Worm (Caenorhabditis elegans) whole organism, mixed stage, embryonic: ENCODE data around the gene txt-10.
A peak's percentile ranks its signal among the peaks of the same experiment; 100 is the strongest.

ENCODE experiments used
- M03D4.4 ChIP-seq: sonication (generic microtip); optimal IDR thresholded peaks from 2 replicates; lab custom pipeline; 2017; ENCODE audit warnings: mild to moderate bottlenecking, missing genetic modification characterization, missing compliant biosample characterization
- bed-3 ChIP-seq: fragments of 200-800 bp; sonication (Bioruptor generic); optimal IDR thresholded peaks from 3 replicates; lab custom pipeline; 2018; ENCODE audit warnings: mild to moderate bottlenecking, missing genetic modification characterization, moderate library complexity, missing compliant biosample characterization
- blmp-1 ChIP-seq: fragments of 150-350 bp; optimal IDR thresholded peaks from 2 replicates; lab custom pipeline; 2014; ENCODE audit warnings: missing biosample characterization, missing genetic modification characterization
- ceh-39 ChIP-seq: fragments of 150-350 bp; optimal IDR thresholded peaks from 2 replicates; lab custom pipeline; 2014; ENCODE audit warnings: missing biosample characterization, missing genetic modification characterization
- ceh-43 ChIP-seq: fragments of 200-800 bp; sonication (Bioruptor generic); optimal IDR thresholded peaks from 2 replicates; lab custom pipeline; 2018; ENCODE audit warnings: mild to moderate bottlenecking, missing genetic modification characterization, moderate library complexity, missing compliant biosample characterization
- ces-1 ChIP-seq: fragments of 150-350 bp; optimal IDR thresholded peaks from 2 replicates; lab custom pipeline; 2014; ENCODE audit warnings: missing biosample characterization, missing genetic modification reagents, missing genetic modification characterization
- cnd-1 ChIP-seq: fragments of 200-800 bp; sonication (Bioruptor generic); optimal IDR thresholded peaks from 2 replicates; lab custom pipeline; 2018; ENCODE audit warnings: mild to moderate bottlenecking, missing genetic modification characterization, missing compliant biosample characterization
- drap-1 ChIP-seq: fragments of 200-800 bp; sonication (Bioruptor generic); optimal IDR thresholded peaks from 3 replicates; lab custom pipeline; 2018; ENCODE audit warnings: mild to moderate bottlenecking, missing genetic modification characterization, missing compliant biosample characterization
- flh-1 ChIP-seq: fragments of 200-800 bp; sonication (Bioruptor generic); optimal IDR thresholded peaks from 2 replicates; lab custom pipeline; 2018; ENCODE audit warnings: mild to moderate bottlenecking, missing genetic modification characterization, moderate library complexity, missing compliant biosample characterization
- ham-2 ChIP-seq: fragments of 200-800 bp; sonication (Bioruptor generic); optimal IDR thresholded peaks from 2 replicates; lab custom pipeline; 2018; ENCODE audit warnings: mild to moderate bottlenecking, missing genetic modification characterization, missing compliant biosample characterization
- hlh-1 ChIP-seq: fragments of 150-350 bp; optimal IDR thresholded peaks from 2 replicates; lab custom pipeline; 2014; ENCODE audit warnings: missing biosample characterization, missing genetic modification reagents, missing genetic modification characterization
- lin-13 ChIP-seq: fragments of 150-350 bp; optimal IDR thresholded peaks from 2 replicates; lab custom pipeline; 2014; ENCODE audit warnings: missing biosample characterization, missing genetic modification characterization
- lsy-2 ChIP-seq: fragments of 150-350 bp; optimal IDR thresholded peaks from 2 replicates; lab custom pipeline; 2014; ENCODE audit warnings: missing biosample characterization, missing genetic modification characterization
- mab-5 ChIP-seq: fragments of 150-350 bp; optimal IDR thresholded peaks from 2 replicates; lab custom pipeline; 2014; ENCODE audit warnings: missing biosample characterization, missing genetic modification characterization
- mep-1 ChIP-seq: fragments of 150-350 bp; optimal IDR thresholded peaks from 2 replicates; lab custom pipeline; 2017; ENCODE audit warnings: missing biosample characterization, missing genetic modification reagents, missing genetic modification characterization, inconsistent platforms
- mls-2 ChIP-seq: sonication (generic microtip); optimal IDR thresholded peaks from 2 replicates; lab custom pipeline; 2016; ENCODE audit warnings: mild to moderate bottlenecking, missing genetic modification characterization, moderate library complexity, missing compliant biosample characterization
- nhr-12 ChIP-seq: fragments of 150-350 bp; optimal IDR thresholded peaks from 2 replicates; lab custom pipeline; 2014; ENCODE audit warnings: missing biosample characterization, missing genetic modification characterization
- nhr-2 ChIP-seq: fragments of 150-350 bp; optimal IDR thresholded peaks from 2 replicates; lab custom pipeline; 2014; ENCODE audit warnings: missing biosample characterization, missing genetic modification characterization
- nhr-28 ChIP-seq: fragments of 150-350 bp; optimal IDR thresholded peaks from 2 replicates; lab custom pipeline; 2014; ENCODE audit warnings: missing biosample characterization, missing genetic modification characterization
- nhr-76 ChIP-seq: sonication (generic microtip); optimal IDR thresholded peaks from 2 replicates; lab custom pipeline; 2017; ENCODE audit warnings: missing biosample characterization, missing genetic modification characterization
- pha-4 ChIP-seq: fragments of 150-350 bp; optimal IDR thresholded peaks from 2 replicates; lab custom pipeline; 2018; ENCODE audit warnings: missing biosample characterization, missing genetic modification reagents, missing genetic modification characterization
- sem-2 ChIP-seq: fragments of 200-800 bp; sonication (Bioruptor generic); optimal IDR thresholded peaks from 2 replicates; lab custom pipeline; 2018; ENCODE audit warnings: mild to moderate bottlenecking, missing genetic modification characterization, missing compliant biosample characterization
- snpc-4 ChIP-seq: fragments of 150-350 bp; optimal IDR thresholded peaks from 2 replicates; lab custom pipeline; 2014; ENCODE audit warnings: missing biosample characterization, missing genetic modification characterization
- tbx-8 ChIP-seq: fragments of 200-800 bp; sonication (Bioruptor generic); optimal IDR thresholded peaks from 2 replicates; lab custom pipeline; 2018; ENCODE audit warnings: mild to moderate bottlenecking, missing genetic modification characterization, moderate library complexity, missing compliant biosample characterization
- unc-120 ChIP-seq: sonication (generic microtip); optimal IDR thresholded peaks from 2 replicates; lab custom pipeline; 2017; ENCODE audit warnings: missing genetic modification characterization, missing compliant biosample characterization; ENCODE audit not compliant: poor library complexity, severe bottlenecking
- unc-39 ChIP-seq: fragments of 150-350 bp; optimal IDR thresholded peaks from 2 replicates; lab custom pipeline; 2014; ENCODE audit warnings: missing biosample characterization, missing genetic modification characterization
- zip-8 ChIP-seq: fragments of 150-350 bp; optimal IDR thresholded peaks from 2 replicates; lab custom pipeline; 2014; ENCODE audit warnings: missing biosample characterization, missing genetic modification characterization

Gene txt-10

ce11 chrV:10528500-10528899, 4.1 kb downstream of the txt-10 start, which contains the start of gene F25D1.3:
Gene F25D1.3, plus strand, starts transcription at chrV:10528724.
- TF ChIP-seq pha-4 (tag; lab: Kevin White, UChicago) (no peak), cnd-1 (tag; lab: Kevin White, UChicago) (no peak), mls-2 (tag; lab: Kevin White, UChicago) (no peak), ham-2 (no peak), lin-13 (tag; lab: Kevin White, UChicago) (no peak), mab-5 (tag; lab: Kevin White, UChicago) (no peak), drap-1 (GFP tag; lab: Kevin White, UChicago) (no peak), mep-1 (tag; lab: Kevin White, UChicago) (no peak), zip-8 (tag; lab: Kevin White, UChicago) (no peak), sem-2 (GFP tag; lab: Kevin White, UChicago) (no peak), nhr-76 (no peak), blmp-1 (tag; lab: Kevin White, UChicago) (no peak), nhr-2 (tag; lab: Kevin White, UChicago) (no peak), tbx-8 (GFP tag; lab: Kevin White, UChicago) (no peak), hlh-1 (no peak), unc-39 (tag; lab: Kevin White, UChicago) (no peak), lsy-2 (tag; lab: Kevin White, UChicago) (no peak)

ce11 chrV:10525902-10526301, 6.7 kb downstream of the txt-10 start, which contains the start of the genes C35A5.8 and hda-11:
Gene C35A5.8, minus strand, starts transcription at chrV:10525908.
Gene hda-11, plus strand, starts transcription at chrV:10526184.
- TF ChIP-seq mep-1 (tag; lab: Kevin White, UChicago) = peak; percentile 2
- peak; percentile 25 for TF ChIP-seq lsy-2 (tag; lab: Kevin White, UChicago)
- no peak for TF ChIP-seq drap-1 (GFP tag; lab: Kevin White, UChicago)
- TF ChIP-seq unc-120 (tag; lab: Kevin White, UChicago) = peak; percentile 46
- TF ChIP-seq, all 35 proteins: peak for 3

ce11 chrV:10516702-10517101, 15.9 kb downstream of the txt-10 start:
- no peak for TF ChIP-seq zip-8 (tag; lab: Kevin White, UChicago)
- no peak for TF ChIP-seq flh-1 (GFP tag; lab: Kevin White, UChicago)
- peak; percentile 48 for TF ChIP-seq ces-1 (GFP tag; lab: Kevin White, UChicago)
- no peak for TF ChIP-seq ceh-39

DNA sequence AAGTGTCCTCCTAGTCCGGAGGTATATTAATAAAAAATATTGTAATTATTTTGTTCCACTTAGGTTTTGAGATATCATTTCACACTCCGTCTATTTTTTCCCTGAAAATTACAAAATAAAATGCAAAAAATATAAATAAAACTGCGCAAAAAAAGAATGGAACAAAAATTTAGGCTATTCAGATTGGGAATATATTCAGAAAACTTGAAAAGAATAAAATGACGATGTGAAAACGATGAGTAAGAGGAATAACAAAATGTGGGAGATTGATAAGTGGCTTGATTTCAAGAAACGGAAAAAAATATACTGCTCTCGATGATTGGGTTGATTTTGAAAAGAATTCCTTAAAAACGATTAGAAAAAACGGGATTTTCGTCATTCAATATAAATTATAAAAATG, 18.4 kb downstream of the txt-10 start, which contains the start of gene dmsr-8:
dmsr-8 (minus strand) TSS at position 101 of the 400 bp plus-strand sequence.
- TF ChIP-seq drap-1 (GFP tag; lab: Kevin White, UChicago) (no peak), M03D4.4 (tag; lab: Kevin White, UChicago) (no peak), ceh-43 (no peak), zip-8 (tag; lab: Kevin White, UChicago) (no peak)

DNA sequence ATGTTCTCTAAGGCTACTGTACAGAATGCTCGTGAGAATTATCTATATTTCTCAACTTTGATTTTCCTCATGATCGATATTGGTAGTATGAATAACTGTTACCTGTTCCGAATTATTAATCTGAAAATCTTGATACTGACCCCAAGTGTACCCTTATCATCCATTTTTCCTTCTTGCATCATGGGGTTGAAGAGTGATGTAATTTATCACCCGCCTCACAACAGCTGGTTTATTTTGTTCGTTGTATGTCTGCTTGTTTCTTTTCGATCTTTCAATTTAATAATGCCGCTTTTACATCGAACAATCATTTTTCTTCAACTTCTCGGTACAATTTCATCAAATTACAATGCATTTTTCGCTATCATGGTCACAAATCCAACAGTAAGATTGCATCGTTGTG, 23.8 kb downstream of the txt-10 start, which contains the start of gene C35A5.6:
C35A5.6 (plus strand) TSS at position 283 of the 400 bp plus-strand sequence.
- TF ChIP-seq nhr-28 (tag; lab: Kevin White, UChicago) (no peak), ceh-39 (no peak), bed-3 (GFP tag; lab: Kevin White, UChicago) (no peak), blmp-1 (tag; lab: Kevin White, UChicago) (no peak)

DNA sequence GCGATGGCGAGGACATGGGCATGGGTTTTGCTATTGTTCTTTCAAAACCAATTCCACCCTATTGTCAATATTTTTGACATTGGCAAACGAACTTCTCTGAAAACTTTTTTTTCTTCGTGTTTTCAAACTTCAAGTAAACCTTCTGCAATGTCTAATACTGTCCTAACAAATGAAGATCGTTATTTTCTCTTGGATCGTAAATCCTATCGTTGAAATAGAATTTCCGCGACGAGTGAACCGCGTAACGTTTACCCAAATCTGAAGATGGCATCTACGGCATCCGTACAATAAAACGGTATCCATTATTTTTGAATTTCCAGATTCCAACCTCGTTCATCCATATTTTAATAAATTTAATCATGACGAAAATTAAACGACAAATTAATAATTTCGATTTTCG, 27.1 kb downstream of the txt-10 start, which contains the start of gene C35A5.5:
C35A5.5 (plus strand) TSS at position 301 of the 400 bp plus-strand sequence.
- TF ChIP-seq snpc-4 (tag; lab: Kevin White, UChicago) (no peak), zip-8 (tag; lab: Kevin White, UChicago) (no peak), tbx-8 (GFP tag; lab: Kevin White, UChicago) (no peak), sem-2 (GFP tag; lab: Kevin White, UChicago) (no peak), lin-13 (tag; lab: Kevin White, UChicago) (no peak), mep-1 (tag; lab: Kevin White, UChicago) (no peak), nhr-28 (tag; lab: Kevin White, UChicago) (no peak), cnd-1 (tag; lab: Kevin White, UChicago) (no peak), unc-39 (tag; lab: Kevin White, UChicago) (no peak), pha-4 (tag; lab: Kevin White, UChicago) (no peak), nhr-12 (tag; lab: Kevin White, UChicago) (no peak), hlh-1 (no peak)
